Fruit fly (Drosophila melanogaster): Measurements from ENCODE around the gene CG14377.

The CG14377 gene

DNA sequence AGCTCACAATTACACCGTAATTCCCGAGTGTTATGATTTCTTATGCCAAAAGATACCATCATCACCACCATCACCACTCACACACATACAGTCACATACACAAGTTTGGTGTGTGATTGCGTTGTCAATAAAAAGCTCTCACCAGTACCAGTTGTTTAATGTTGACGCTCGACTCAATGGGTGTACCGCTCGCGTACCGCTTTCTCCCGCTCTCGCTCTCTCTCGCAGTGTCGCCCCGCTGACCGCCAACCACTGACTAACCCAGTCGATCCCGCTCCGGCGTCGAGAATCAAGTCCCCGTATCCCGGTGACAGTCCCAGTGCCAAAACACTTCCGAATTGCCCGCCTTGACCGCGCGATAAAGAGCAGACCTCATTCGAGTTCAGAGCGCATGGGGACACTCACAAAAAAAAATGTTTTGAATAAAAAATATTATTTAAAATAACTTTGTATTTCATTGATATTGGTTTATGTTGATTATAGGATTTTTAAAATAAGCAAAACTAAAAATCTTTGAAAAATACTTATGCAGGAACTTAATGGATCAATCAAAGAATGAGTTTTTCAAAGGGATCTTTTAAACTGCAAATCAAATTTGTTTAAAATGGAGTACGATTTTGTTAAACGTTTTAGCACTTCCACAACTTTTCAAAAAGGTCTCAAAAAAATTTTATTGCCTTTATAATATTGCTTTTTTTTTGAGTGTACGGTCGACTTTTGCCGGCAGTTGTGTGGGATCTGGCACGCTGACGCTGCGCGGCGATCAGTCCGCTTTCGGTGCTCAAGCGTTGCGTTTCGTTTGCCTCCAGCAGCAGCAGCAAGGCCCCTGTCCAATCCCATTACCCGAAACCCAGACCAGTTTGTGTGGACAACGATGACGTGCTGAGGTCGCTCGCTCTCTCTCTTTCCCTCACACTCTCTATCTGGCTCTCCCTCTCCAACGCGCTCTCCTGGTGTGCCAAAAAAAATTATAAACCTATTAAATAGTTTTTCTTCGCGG is 33.2 kb upstream of the CG14377 start, which contains the start of gene Dic1 (continued):
- TF ChIP-seq schlank (tag; optimal IDR thresholded peaks at IDR 0.05) (peak; percentile 91), CG13287 (GFP tag; IDR thresholded peaks at IDR 0.05; ENCODE audit: partially characterized antibody) (peak; percentile 52; the same call in 1 of the 2 replicates), pnt (GFP tag; optimal IDR thresholded peaks at IDR 0.05) (peak; percentile 88), CG1832 (GFP tag; optimal IDR thresholded peaks at IDR 0.05) (peak; percentile 53), psq (GFP tag; optimal IDR thresholded peaks at IDR 0.05) (peak; percentile 87), CG11504 (tag; optimal IDR thresholded peaks at IDR 0.05) (peak; percentile 98), CG11093 (GFP tag; IDR thresholded peaks at IDR 0.05) (peak; percentile 90), danr (GFP tag; IDR thresholded peaks at IDR 0.05) (peak; percentile 85), pros (GFP tag; optimal IDR thresholded peaks at IDR 0.05) (peak; percentile 45), Fer2 (tag; optimal IDR thresholded peaks at IDR 0.05) (peak; percentile 95), zf30C (GFP tag; optimal IDR thresholded peaks at IDR 0.05) (peak; percentile 90), jing (GFP tag; optimal IDR thresholded peaks at IDR 0.05) (peak; percentile 85), repo (GFP tag; optimal IDR thresholded peaks at IDR 0.05) (peak; percentile 82), ci (GFP tag; IDR thresholded peaks at IDR 0.05) (peak; percentile 86; the same call in 2 of the 3 replicates), CG32767 (GFP tag; IDR thresholded peaks at IDR 0.05) (peak; percentile 92), slou (GFP tag; optimal IDR thresholded peaks at IDR 0.05) (peak; percentile 95), CG1529 (GFP tag; optimal IDR thresholded peaks at IDR 0.05) (peak; percentile 94), emc (GFP tag; optimal IDR thresholded peaks at IDR 0.05) (peak; percentile 84), gcm (GFP tag; optimal IDR thresholded peaks at IDR 0.05) (peak; percentile 95), CG12236 (GFP tag; optimal IDR thresholded peaks at IDR 0.05) (peak; percentile 77), CG1024 (GFP tag; IDR thresholded peaks at IDR 0.05) (peak; percentile 77), yki (optimal IDR thresholded peaks at IDR 0.05) (peak; percentile 45), cwo (GFP tag; optimal IDR thresholded peaks at IDR 0.05) (peak; percentile 97), gce (GFP tag; IDR thresholded peaks at IDR 0.05) (no peak), CG12659 (GFP tag; optimal IDR thresholded peaks at IDR 0.05) (peak; percentile 99), CG33557 (GFP tag; optimal IDR thresholded peaks at IDR 0.05) (peak; percentile 90), org-1 (GFP tag; optimal IDR thresholded peaks at IDR 0.05) (peak; percentile 96), CG2116 (GFP tag; optimal IDR thresholded peaks at IDR 0.05) (peak; percentile 82), Ets65A (GFP tag) (peak; percentile 98), Dbx (GFP tag; IDR thresholded peaks at IDR 0.05) (peak; percentile 96), Awh (GFP tag; IDR thresholded peaks at IDR 0.05) (peak; percentile 72), wdn (GFP tag; IDR thresholded peaks at IDR 0.05) (peak; percentile 82), CG17186 (GFP tag; optimal IDR thresholded peaks at IDR 0.05) (peak; percentile 80), eyg (GFP tag; optimal IDR thresholded peaks at IDR 0.05) (peak; percentile 71), CG32532 (GFP tag; IDR thresholded peaks at IDR 0.05) (peak; percentile 93), Kr (GFP tag; optimal IDR thresholded peaks at IDR 0.05) (peak; percentile 79), CG14667 (GFP tag; IDR thresholded peaks at IDR 0.05) (peak; percentile 74), esg (GFP tag; conservative IDR thresholded peaks at IDR 0.05) (peak; percentile 91), CG9817 (tag; optimal IDR thresholded peaks at IDR 0.05) (peak; percentile 95), CG15011 (GFP tag; optimal IDR thresholded peaks at IDR 0.05) (peak; percentile 95), CG3847 (GFP tag; IDR thresholded peaks at IDR 0.05) (peak; percentile 94), MBD-R2 (GFP tag; IDR thresholded peaks at IDR 0.05) (peak; percentile 84), unpg (GFP tag; optimal IDR thresholded peaks at IDR 0.05) (peak; percentile 95), ato (GFP tag; IDR thresholded peaks at IDR 0.05; ENCODE audit: partially characterized antibody) (peak; percentile 34; the same call in 1 of the 2 replicates), Hr51 (GFP tag; optimal IDR thresholded peaks at IDR 0.05) (peak; percentile 91 to 98), wor (GFP tag; IDR thresholded peaks at IDR 0.05) (peak; percentile 91), Opbp (GFP tag; IDR thresholded peaks at IDR 0.05; ENCODE audit: partially characterized antibody) (peak; percentile 52; the same call in 1 of the 3 replicates), CHES-1-like (GFP tag; optimal IDR thresholded peaks at IDR 0.05) (peak; percentile 87)
